Worm (Caenorhabditis elegans): ENCODE measurements around the gene daf-28.

DNA sequence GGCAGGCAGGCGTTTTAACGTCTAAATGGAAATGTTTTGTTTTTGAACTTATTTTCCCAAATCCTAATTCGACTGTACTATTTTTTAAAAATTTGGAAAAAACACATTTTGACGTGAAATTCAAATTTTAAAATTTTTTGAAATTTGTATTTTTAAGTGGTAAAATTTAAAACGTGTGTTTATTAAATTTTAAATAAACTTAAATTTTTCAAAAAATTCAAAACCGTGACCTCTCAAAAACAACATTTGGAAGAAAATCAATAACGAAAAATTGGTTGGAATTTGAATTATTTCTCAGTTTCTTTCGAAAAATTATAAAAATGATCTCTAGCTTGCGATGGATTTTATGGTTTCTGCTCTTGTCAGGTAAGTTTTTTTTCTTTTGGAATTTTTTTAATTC, 42.4 kb downstream of the daf-28 start, which contains the start of gene Y116F11B.8:
- no peak for TF ChIP-seq ama-1 (optimal IDR thresholded peaks at IDR 0.05)
- TF ChIP-seq C16A3.4 (tag; optimal IDR thresholded peaks at IDR 0.05) = no peak
- no peak for TF ChIP-seq aly-2 (tag; optimal IDR thresholded peaks at IDR 0.05)
- TF ChIP-seq sox-4 (tag; optimal IDR thresholded peaks at IDR 0.05) = no peak
- TF ChIP-seq fos-1 (tag; optimal IDR thresholded peaks at IDR 0.05) = no peak
- TF ChIP-seq alr-1 (tag; optimal IDR thresholded peaks at IDR 0.05; ENCODE audit: borderline replicate concordance) = no peak
- no peak for TF ChIP-seq sup-37 (GFP tag; optimal IDR thresholded peaks at IDR 0.05)
- no peak for TF ChIP-seq ztf-11 (tag; optimal IDR thresholded peaks at IDR 0.05)
- TF ChIP-seq lin-35 (GFP tag; optimal IDR thresholded peaks at IDR 0.05) = no peak
- TF ChIP-seq swsn-7 (tag; optimal IDR thresholded peaks at IDR 0.05) = no peak

Data from whole organism, L1 larva.